Fruit fly (Drosophila melanogaster) whole organism, prepupa: ENCODE results near the gene Ugt35E2.

Source experiments
- Blimp-1 ChIP-seq: fragments of 200-800 bp; sonication (Bioruptor generic); optimal IDR thresholded peaks from 3 replicates; lab custom pipeline; 2017; ENCODE audit warnings: missing biosample characterization, missing genetic modification characterization, mild to moderate bottlenecking, moderate library complexity, missing genetic modification reagents
- CG10631 ChIP-seq: fragments of 200-800 bp; sonication (Bioruptor generic); optimal IDR thresholded peaks from 2 replicates; lab custom pipeline; 2016; ENCODE audit warnings: missing biosample characterization, missing genetic modification characterization
- CG11294 ChIP-seq: fragments of 200-800 bp; sonication (Bioruptor generic); IDR thresholded peaks from 2 replicates; pipeline ENCODE4 v1.3.6; 2022; ENCODE audit warnings: missing biosample characterization, missing genetic modification characterization
- CG11762 ChIP-seq: fragments of 200-800 bp; sonication (Bioruptor generic); optimal IDR thresholded peaks from 3 replicates; lab custom pipeline; 2016; ENCODE audit warnings: missing biosample characterization, missing genetic modification characterization; ENCODE audit not compliant: insufficient read depth
- CG11902 ChIP-seq: fragments of 200-800 bp; sonication (Bioruptor generic); optimal IDR thresholded peaks from 3 replicates; lab custom pipeline; 2016; ENCODE audit warnings: missing biosample characterization, missing genetic modification characterization
- CG15336 ChIP-seq: fragments of 200-800 bp; sonication (Bioruptor generic); IDR thresholded peaks from 2 replicates; pipeline ENCODE4 v1.3.6; 2022; ENCODE audit warnings: missing biosample characterization, missing genetic modification characterization
- CG1621 ChIP-seq: fragments of 200-800 bp; sonication (Bioruptor generic); optimal IDR thresholded peaks from 3 replicates; lab custom pipeline; 2018; ENCODE audit warnings: missing biosample characterization, mild to moderate bottlenecking, missing genetic modification characterization
- CG16779 ChIP-seq: fragments of 200-800 bp; sonication (Bioruptor generic); optimal IDR thresholded peaks from 3 replicates; lab custom pipeline; 2017; ENCODE audit warnings: missing biosample characterization, mild to moderate bottlenecking, missing genetic modification characterization
- CG31627 ChIP-seq: fragments of 200-800 bp; sonication (Bioruptor generic); optimal IDR thresholded peaks from 3 replicates; lab custom pipeline; 2016; ENCODE audit warnings: missing biosample characterization, missing genetic modification characterization
- CG32006 ChIP-seq: fragments of 200-800 bp; sonication (Bioruptor generic); optimal IDR thresholded peaks from 3 replicates; lab custom pipeline; 2017; ENCODE audit warnings: missing biosample characterization, mild to moderate bottlenecking, missing genetic modification characterization
- CG34406 ChIP-seq: fragments of 200-800 bp; sonication (Bioruptor generic); optimal IDR thresholded peaks from 3 replicates; lab custom pipeline; 2016; ENCODE audit warnings: missing biosample characterization, missing genetic modification characterization
- CG3919 ChIP-seq: fragments of 200-800 bp; sonication (Bioruptor generic); optimal IDR thresholded peaks from 3 replicates; lab custom pipeline; 2016; ENCODE audit warnings: missing biosample characterization, missing genetic modification characterization
- CG4318 ChIP-seq: fragments of 200-800 bp; sonication (Bioruptor generic); optimal IDR thresholded peaks from 3 replicates; lab custom pipeline; 2017; ENCODE audit warnings: missing biosample characterization, mild to moderate bottlenecking, missing genetic modification characterization
- CG6163 ChIP-seq: fragments of 200-800 bp; sonication (Bioruptor generic); IDR thresholded peaks from 3 replicates; pipeline ENCODE4 v1.3.6; 2022; ENCODE audit warnings: missing biosample characterization, missing genetic modification characterization
- CG6276 ChIP-seq: fragments of 200-800 bp; sonication (Bioruptor generic); optimal IDR thresholded peaks from 2 replicates; lab custom pipeline; 2017; ENCODE audit warnings: missing biosample characterization, mild to moderate bottlenecking, missing genetic modification characterization
- CG6808 ChIP-seq: fragments of 200-800 bp; sonication (Bioruptor generic); optimal IDR thresholded peaks from 3 replicates; lab custom pipeline; 2017; ENCODE audit warnings: missing biosample characterization, missing genetic modification characterization, mild to moderate bottlenecking, moderate library complexity, missing genetic modification reagents
- CG7368 ChIP-seq: fragments of 200-800 bp; sonication (Bioruptor generic); optimal IDR thresholded peaks from 3 replicates; lab custom pipeline; 2016; ENCODE audit warnings: missing biosample characterization, missing genetic modification characterization
- CG8119 ChIP-seq: fragments of 200-800 bp; sonication (Bioruptor generic); IDR thresholded peaks from 3 replicates; pipeline ENCODE4 v1.3.6; 2022; ENCODE audit warnings: missing biosample characterization, missing genetic modification characterization
- CG8319 ChIP-seq: fragments of 200-800 bp; sonication (Bioruptor generic); optimal IDR thresholded peaks from 3 replicates; lab custom pipeline; 2016; ENCODE audit warnings: missing biosample characterization, missing genetic modification characterization
- CG8632 ChIP-seq: fragments of 200-800 bp; sonication (Bioruptor generic); optimal IDR thresholded peaks from 3 replicates; lab custom pipeline; 2016; ENCODE audit warnings: missing biosample characterization, missing genetic modification characterization
- CG9139 ChIP-seq: fragments of 200-800 bp; sonication (Bioruptor generic); optimal IDR thresholded peaks from 3 replicates; lab custom pipeline; 2017; ENCODE audit warnings: missing biosample characterization, mild to moderate bottlenecking, missing genetic modification characterization
- Eip75B ChIP-seq: fragments of 200-800 bp; sonication (Bioruptor generic); optimal IDR thresholded peaks from 3 replicates; lab custom pipeline; 2016; ENCODE audit warnings: missing biosample characterization, missing genetic modification characterization
- Eip78C ChIP-seq: fragments of 200-800 bp; sonication (Bioruptor generic); peaks from one replicate; lab custom pipeline; 2016; ENCODE audit warnings: missing biosample characterization, missing genetic modification characterization
- Eip93F ChIP-seq: fragments of 200-800 bp; sonication (Bioruptor generic); optimal IDR thresholded peaks from 2 replicates; lab custom pipeline; 2016; ENCODE audit warnings: missing biosample characterization, mild to moderate bottlenecking, missing genetic modification characterization
- Ets21C ChIP-seq: fragments of 200-800 bp; sonication (Bioruptor generic); optimal IDR thresholded peaks from 3 replicates; lab custom pipeline; 2016; ENCODE audit warnings: missing biosample characterization, missing genetic modification characterization
- Hr38 ChIP-seq: sonication (Bioruptor generic); optimal IDR thresholded peaks from 2 replicates; lab custom pipeline; 2016; ENCODE audit warnings: missing biosample characterization, missing genetic modification characterization
- Hr39 ChIP-seq: fragments of 200-800 bp; sonication (Bioruptor generic); optimal IDR thresholded peaks from 2 replicates; lab custom pipeline; 2016; ENCODE audit warnings: missing biosample characterization, missing genetic modification characterization
- Hr4 ChIP-seq: fragments of 200-800 bp; sonication (Bioruptor generic); optimal IDR thresholded peaks from 3 replicates; lab custom pipeline; 2016; ENCODE audit warnings: missing biosample characterization, missing genetic modification characterization
- Lpt ChIP-seq: fragments of 200-800 bp; sonication (Bioruptor generic); optimal IDR thresholded peaks from 3 replicates; lab custom pipeline; 2016; ENCODE audit warnings: missing biosample characterization, missing genetic modification characterization
- Met ChIP-seq: fragments of 200-800 bp; sonication (Bioruptor generic); optimal IDR thresholded peaks from 3 replicates; lab custom pipeline; 2016; ENCODE audit warnings: missing biosample characterization, missing genetic modification characterization
- Sox15 ChIP-seq: fragments of 200-800 bp; sonication (Bioruptor generic); optimal IDR thresholded peaks from 3 replicates; lab custom pipeline; 2016; ENCODE audit warnings: missing biosample characterization, missing genetic modification characterization
- achi ChIP-seq: fragments of 200-800 bp; sonication (Bioruptor generic); optimal IDR thresholded peaks from 3 replicates; lab custom pipeline; 2016; ENCODE audit warnings: missing biosample characterization, missing genetic modification characterization
- dac ChIP-seq: fragments of 200-800 bp; sonication (Bioruptor generic); optimal IDR thresholded peaks from 2 replicates; lab custom pipeline; 2017; ENCODE audit warnings: missing biosample characterization, mild to moderate bottlenecking, missing genetic modification characterization
- eg ChIP-seq: fragments of 200-800 bp; sonication (Bioruptor generic); IDR thresholded peaks from 3 replicates; pipeline ENCODE4 v1.3.6; 2022; ENCODE audit warnings: missing biosample characterization, missing genetic modification characterization
- fd59A ChIP-seq: fragments of 200-800 bp; sonication (Bioruptor generic); optimal IDR thresholded peaks from 2 replicates; lab custom pipeline; 2017; ENCODE audit warnings: missing biosample characterization, mild to moderate bottlenecking, missing genetic modification characterization, missing genetic modification reagents
- fd85E ChIP-seq: fragments of 200-800 bp; sonication (Bioruptor generic); optimal IDR thresholded peaks from 3 replicates; lab custom pipeline; 2016; ENCODE audit warnings: missing biosample characterization, missing genetic modification characterization
- fkh ChIP-seq: fragments of 200-800 bp; sonication (Bioruptor generic); optimal IDR thresholded peaks from 3 replicates; lab custom pipeline; 2017; ENCODE audit warnings: missing biosample characterization, mild to moderate bottlenecking, missing genetic modification characterization, moderate library complexity
- lz ChIP-seq: fragments of 200-800 bp; sonication (Bioruptor generic); optimal IDR thresholded peaks from 3 replicates; lab custom pipeline; 2016; ENCODE audit warnings: missing biosample characterization, missing genetic modification characterization
- net ChIP-seq: fragments of 200-800 bp; sonication (Bioruptor generic); optimal IDR thresholded peaks from 3 replicates; lab custom pipeline; 2016; ENCODE audit warnings: missing biosample characterization, missing genetic modification characterization
- pdm3 ChIP-seq: fragments of 200-800 bp; sonication (Bioruptor generic); optimal IDR thresholded peaks from 3 replicates; lab custom pipeline; 2016; ENCODE audit warnings: missing biosample characterization, missing genetic modification characterization
- salr ChIP-seq, 2 experiments: fragments of 200-800 bp; sonication (Bioruptor generic); optimal IDR thresholded peaks; 3 replicates each; lab custom pipeline; 2016 to 2018; ENCODE audit warnings: missing biosample characterization in 2 of 2, missing genetic modification characterization in 2 of 2, mild to moderate bottlenecking in 1 of 2
- spab ChIP-seq: fragments of 200-800 bp; sonication (Bioruptor generic); optimal IDR thresholded peaks from 2 replicates; lab custom pipeline; 2017; ENCODE audit warnings: missing biosample characterization, mild to moderate bottlenecking, missing genetic modification characterization, missing genetic modification reagents
- ss ChIP-seq, 2 experiments: fragments of 200-800 bp; sonication (Bioruptor generic); optimal IDR thresholded peaks; 2 replicates in 1 of 2; 3 replicates in 1 of 2; lab custom pipeline; 2017 to 2018; ENCODE audit warnings: mild to moderate bottlenecking in 2 of 2, missing biosample characterization in 2 of 2, missing genetic modification characterization in 2 of 2, moderate library complexity in 1 of 2
- svp ChIP-seq: fragments of 200-800 bp; sonication (Bioruptor generic); peaks from one replicate; lab custom pipeline; 2016; ENCODE audit warnings: missing biosample characterization, missing genetic modification characterization
- topi ChIP-seq: fragments of 200-800 bp; sonication (Bioruptor generic); optimal IDR thresholded peaks from 3 replicates; lab custom pipeline; 2016; ENCODE audit warnings: missing biosample characterization, missing genetic modification characterization
- vri ChIP-seq: fragments of 200-800 bp; sonication (Bioruptor generic); optimal IDR thresholded peaks from 3 replicates; lab custom pipeline; 2016; ENCODE audit warnings: missing biosample characterization, mild to moderate bottlenecking, missing genetic modification characterization

Ugt35E2 gene

DNA sequence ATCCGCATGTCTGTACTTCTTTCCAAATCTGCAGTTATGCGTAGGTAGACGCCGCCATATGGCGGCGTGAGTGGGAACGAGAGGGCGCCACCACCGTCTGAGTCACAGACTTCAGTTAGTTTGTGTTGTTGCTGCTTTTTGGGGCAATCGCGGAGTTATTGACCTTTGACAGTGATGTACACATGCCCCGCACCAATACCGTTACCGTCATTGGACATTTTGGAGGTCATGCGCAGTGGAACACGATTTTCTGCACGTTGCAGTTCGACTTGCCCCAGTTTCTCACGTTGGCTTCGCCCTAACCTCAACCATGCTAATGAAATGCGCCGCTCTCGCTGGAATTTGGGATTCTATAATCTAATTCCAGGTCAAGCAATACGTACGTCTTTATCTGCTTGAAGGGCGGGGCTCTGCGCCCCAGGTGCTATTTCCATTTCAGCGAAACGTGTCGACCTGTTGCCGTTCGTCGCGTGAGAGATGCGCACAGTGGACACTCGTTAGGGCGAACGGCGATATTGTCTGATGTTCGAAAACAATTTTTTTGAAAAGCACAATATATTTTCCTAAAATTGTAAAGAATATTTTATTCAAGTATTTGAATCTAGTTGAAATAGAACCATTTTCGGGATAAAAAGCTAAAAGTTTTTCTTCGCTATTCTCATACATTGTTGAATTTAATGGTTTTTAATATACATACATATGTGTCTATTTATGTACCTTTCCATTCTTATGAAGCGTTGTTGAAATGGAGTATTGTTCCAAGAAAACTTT, 43.7 kb upstream of the Ugt35E2 start (continued):
- TF ChIP-seq Eip93F, result peak; percentile 8
- peak; percentile 39 for TF ChIP-seq vri (GFP tag; lab: Kevin White, UChicago)
- peak; percentile 95 for TF ChIP-seq svp (GFP tag; lab: Kevin White, UChicago)
- TF ChIP-seq Hr39, result peak; percentile 81
- peak; percentile 54 for TF ChIP-seq CG8632 (GFP tag; lab: Kevin White, UChicago)
- TF ChIP-seq Eip78C, result peak; percentile 88
- peak; percentile 7 for TF ChIP-seq CG8319 (GFP tag; lab: Kevin White, UChicago)
- peak; percentile 27 for TF ChIP-seq CG16779 (tag; lab: Kevin White, UChicago)
- peak; percentile 54 for TF ChIP-seq CG10631 (GFP tag; lab: Kevin White, UChicago)
- peak; percentile 70 for TF ChIP-seq CG6163 (GFP tag; lab: Robert Waterston, UW)
- peak; percentile 72 for TF ChIP-seq CG3919
- TF ChIP-seq net (GFP tag; lab: Kevin White, UChicago), result peak; percentile 72
- TF ChIP-seq topi (GFP tag; lab: Kevin White, UChicago), result peak; percentile 79
- peak; percentile 28 for TF ChIP-seq Blimp-1 (GFP tag; lab: Kevin White, UChicago)
- peak; percentile 36 for TF ChIP-seq Lpt (GFP tag; lab: Kevin White, UChicago)
- TF ChIP-seq eg (GFP tag; lab: Robert Waterston, UW), result peak; percentile 80

DNA sequence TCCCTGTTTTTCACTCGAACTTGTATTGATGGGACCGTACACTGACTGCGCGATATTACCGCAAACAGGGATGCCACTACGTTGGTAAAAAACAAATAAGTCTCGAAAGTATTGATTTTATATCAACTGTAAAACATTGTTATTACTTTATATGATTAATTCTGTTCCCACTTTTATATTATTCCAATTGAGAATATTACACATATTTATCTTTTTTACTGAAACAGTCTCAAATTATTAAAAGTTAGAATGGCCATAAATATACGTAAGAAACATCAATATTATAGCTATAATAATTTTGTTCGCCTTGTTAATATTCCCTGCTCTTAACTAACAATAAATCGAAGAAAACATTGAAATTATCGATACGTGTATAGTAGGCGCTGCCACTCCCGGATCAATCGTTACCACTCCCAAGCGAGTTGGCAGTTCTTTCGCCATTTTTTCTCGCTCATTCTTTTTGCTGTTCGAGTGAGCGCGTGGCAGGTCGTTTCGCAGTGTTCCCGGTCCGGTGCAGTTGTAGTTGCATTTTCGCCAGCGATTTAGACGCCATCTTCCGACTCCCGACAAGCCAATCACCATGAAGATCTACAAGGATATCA, 42.1 kb upstream of the Ugt35E2 start, which contains the start of the genes SdhC and Tctp:
Gene SdhC, minus strand, starts transcription at position 49 of the 602 bp plus-strand sequence.
Gene Tctp, plus strand, starts transcription at position 447 of the 602 bp plus-strand sequence.
- peak; percentile 36 for TF ChIP-seq CG31627 (GFP tag; lab: Kevin White, UChicago)
- TF ChIP-seq CG15336 (GFP tag; lab: Robert Waterston, UW), result no peak
- no peak for TF ChIP-seq CG6276 (GFP tag; lab: Kevin White, UChicago)
- no peak for TF ChIP-seq CG32006
- peak; percentile 83 for TF ChIP-seq fkh (GFP tag; lab: Kevin White, UChicago)
- TF ChIP-seq CG11762 (GFP tag; lab: Kevin White, UChicago), result no peak
- peak; percentile 64 for TF ChIP-seq Met (GFP tag; lab: Kevin White, UChicago)
- peak; percentile 47 for TF ChIP-seq lz (GFP tag; lab: Kevin White, UChicago)
- TF ChIP-seq dac, result no peak
- peak; percentile 53 for TF ChIP-seq achi
- TF ChIP-seq Sox15 (GFP tag; lab: Kevin White, UChicago), result no peak
- no peak for TF ChIP-seq CG11902 (GFP tag; lab: Kevin White, UChicago)
- TF ChIP-seq net (GFP tag; lab: Kevin White, UChicago), result peak; percentile 5
- peak; percentile 74 for TF ChIP-seq svp (GFP tag; lab: Kevin White, UChicago)
- TF ChIP-seq fd85E (GFP tag; lab: Kevin White, UChicago), result no peak
- TF ChIP-seq spab, result no peak
- 0 out of 3 replicates have a peak, but pooled peaks have one; percentile 12 for TF ChIP-seq CG8119 (GFP tag; lab: Robert Waterston, UW)
- TF ChIP-seq Lpt (GFP tag; lab: Kevin White, UChicago), result peak; percentile 31
- TF ChIP-seq CG4318, result no peak
- no peak for TF ChIP-seq Hr38 (GFP tag; lab: Kevin White, UChicago)
- no peak for TF ChIP-seq CG11294 (GFP tag; lab: Robert Waterston, UW)
- TF ChIP-seq salr (GFP tag; optimal IDR thresholded peaks at IDR 0.05; lab: Kevin White, UChicago), result peak in 1 of 2 experiments; percentile 10
- no peak for TF ChIP-seq fd59A (GFP tag; lab: Kevin White, UChicago)
- peak; percentile 19 for TF ChIP-seq CG1621
- TF ChIP-seq CG10631 (GFP tag; lab: Kevin White, UChicago), result peak; percentile 62
- no peak for TF ChIP-seq CG9139 (GFP tag; lab: Kevin White, UChicago)
- peak; percentile 59 for TF ChIP-seq Eip75B (GFP tag; lab: Kevin White, UChicago)
- peak; percentile 28 for TF ChIP-seq Ets21C (GFP tag; lab: Kevin White, UChicago)
- TF ChIP-seq CG8319 (GFP tag; lab: Kevin White, UChicago), result no peak
- TF ChIP-seq vri (GFP tag; lab: Kevin White, UChicago), result peak; percentile 45
- TF ChIP-seq CG16779 (tag; lab: Kevin White, UChicago), result no peak
- peak; percentile 33 for TF ChIP-seq CG34406
- TF ChIP-seq CG6163 (GFP tag; lab: Robert Waterston, UW), result peak; percentile 42; the same call in 2 of the 3 replicates
- TF ChIP-seq ss (GFP tag; optimal IDR thresholded peaks at IDR 0.05; lab: Kevin White, UChicago), result peak; percentile 14 to 39
- TF ChIP-seq CG7368, result no peak
- TF ChIP-seq Hr4 (GFP tag; lab: Kevin White, UChicago), result peak; percentile 42
- TF ChIP-seq eg (GFP tag; lab: Robert Waterston, UW), result peak; percentile 28; the same call in 1 of the 3 replicates
- TF ChIP-seq Eip93F, result no peak
- peak; percentile 52 for TF ChIP-seq pdm3
- peak; percentile 49 for TF ChIP-seq topi (GFP tag; lab: Kevin White, UChicago)
- peak; percentile 12 for TF ChIP-seq CG6808 (GFP tag; lab: Kevin White, UChicago)
